Worm (Caenorhabditis elegans): ENCODE measurements around the gene npr-39.

Gene npr-39

DNA sequence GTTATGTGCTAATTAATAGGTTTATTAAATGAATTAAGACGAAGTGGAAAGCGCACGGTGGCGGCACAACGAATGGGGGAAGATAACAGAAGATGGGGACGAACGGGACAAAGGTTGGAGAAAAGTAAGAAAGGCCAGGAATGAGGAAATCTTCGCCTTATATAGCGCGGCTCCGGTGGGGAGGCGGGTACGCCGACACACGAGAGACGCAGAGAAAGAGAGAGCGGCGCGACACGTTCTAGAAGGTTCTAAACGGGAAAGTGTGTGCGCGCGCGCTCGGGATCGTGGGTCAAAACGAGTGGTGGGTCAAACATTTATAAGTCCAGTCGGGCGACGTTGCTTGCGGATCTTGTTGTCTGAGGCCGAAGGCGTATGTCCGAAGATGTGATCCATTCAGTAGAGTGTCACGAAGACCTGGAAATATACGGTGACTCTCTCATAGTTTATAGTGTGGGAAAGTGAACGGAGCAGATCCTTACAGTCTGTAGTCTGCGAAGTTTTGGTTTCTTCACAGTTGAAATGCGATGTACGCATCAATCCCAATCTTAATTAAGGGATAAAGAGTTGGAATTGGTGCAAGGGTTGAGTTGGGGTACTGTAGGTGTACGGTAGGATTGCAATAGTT, 17.6 kb upstream of the npr-39 start (continued):
- TF ChIP-seq hsf-1 (GFP tag; IDR thresholded peaks at IDR 0.05) = peak; percentile 99
- peak; percentile 49; the same call in 1 of the 2 replicates for TF ChIP-seq let-526 (GFP tag; IDR thresholded peaks at IDR 0.05)
- peak; percentile 43 for TF ChIP-seq ceh-91 (GFP tag; IDR thresholded peaks at IDR 0.05)
- peak; percentile 13; the same call in 1 of the 2 replicates for TF ChIP-seq ceh-100 (GFP tag; IDR thresholded peaks at IDR 0.05)
- peak; percentile 79 for TF ChIP-seq hmg-1.2 (GFP tag; IDR thresholded peaks at IDR 0.05)
- TF ChIP-seq Y95B8A.8 (GFP tag; IDR thresholded peaks at IDR 0.05) = peak; percentile 60; the same call in 1 of the 2 replicates
- peak; percentile 84 for TF ChIP-seq K11D2.4 (GFP tag; IDR thresholded peaks at IDR 0.05)
- TF ChIP-seq nfyb-1 (GFP tag; IDR thresholded peaks at IDR 0.05) = 0 out of 2 replicates have a peak, but pooled peaks have one; percentile 59
- peak; percentile 70 for TF ChIP-seq D2030.7 (GFP tag; IDR thresholded peaks at IDR 0.05)
- peak; percentile 66; the same call in 1 of the 2 replicates for TF ChIP-seq ekl-4 (GFP tag; IDR thresholded peaks at IDR 0.05)
- TF ChIP-seq F33H1.4 (GFP tag; IDR thresholded peaks at IDR 0.05) = peak; percentile 51
- TF ChIP-seq attf-6 (GFP tag; IDR thresholded peaks at IDR 0.05) = peak; percentile 23; the same call in 1 of the 2 replicates
- peak; percentile 63; the same call in 1 of the 2 replicates for TF ChIP-seq egl-44 (GFP tag; IDR thresholded peaks at IDR 0.05)

DNA sequence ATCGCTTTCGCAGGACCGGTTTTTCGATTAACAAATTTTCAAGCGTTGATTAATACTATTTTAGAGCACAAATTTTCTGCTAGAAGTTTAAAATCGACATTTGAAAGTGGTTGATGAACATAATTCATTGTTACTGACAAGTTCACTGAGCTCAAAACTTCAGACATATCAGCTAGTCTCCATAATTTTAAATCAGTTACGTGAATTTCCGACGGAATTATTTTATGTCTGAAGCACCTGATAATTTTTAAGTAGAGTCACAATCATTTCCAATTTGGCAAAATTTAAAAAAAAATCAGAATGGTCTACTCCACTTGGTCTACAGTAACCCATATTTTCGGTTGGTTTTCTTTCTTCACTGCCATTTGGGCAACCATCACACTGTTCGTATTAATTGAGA, 15.0 kb upstream of the npr-39 start, which contains the start of gene str-118:
Gene str-118, plus strand, starts transcription at position 301 of the 400 bp plus-strand sequence.
- no peak for TF ChIP-seq Y56A3A.18 (GFP tag; IDR thresholded peaks at IDR 0.05)
- TF ChIP-seq ccch-3 (GFP tag; optimal IDR thresholded peaks at IDR 0.05) = no peak
- no peak for TF ChIP-seq cebp-1 (GFP tag; IDR thresholded peaks at IDR 0.05)
- no peak for TF ChIP-seq cebp-1 (tag; optimal IDR thresholded peaks at IDR 0.05)
- TF ChIP-seq repo-1 (tag; optimal IDR thresholded peaks at IDR 0.05) = no peak
- no peak for TF ChIP-seq C17E4.6 (GFP tag; IDR thresholded peaks at IDR 0.05)
- TF ChIP-seq T26A5.8 (tag; optimal IDR thresholded peaks at IDR 0.05) = no peak
- no peak for TF ChIP-seq lin-40 (tag; optimal IDR thresholded peaks at IDR 0.05)
- no peak for TF ChIP-seq Y95B8A.8 (GFP tag; IDR thresholded peaks at IDR 0.05)
- TF ChIP-seq F33H1.4 (GFP tag; IDR thresholded peaks at IDR 0.05) = no peak
- TF ChIP-seq bed-2 (GFP tag; IDR thresholded peaks at IDR 0.05) = no peak
- no peak for TF ChIP-seq egl-44 (GFP tag; IDR thresholded peaks at IDR 0.05)
- TF ChIP-seq ztf-18 (tag; optimal IDR thresholded peaks at IDR 0.05) = no peak
- TF ChIP-seq nhr-80 (tag; optimal IDR thresholded peaks at IDR 0.05) = no peak
- TF ChIP-seq ceh-79 (tag; optimal IDR thresholded peaks at IDR 0.05) = no peak

DNA sequence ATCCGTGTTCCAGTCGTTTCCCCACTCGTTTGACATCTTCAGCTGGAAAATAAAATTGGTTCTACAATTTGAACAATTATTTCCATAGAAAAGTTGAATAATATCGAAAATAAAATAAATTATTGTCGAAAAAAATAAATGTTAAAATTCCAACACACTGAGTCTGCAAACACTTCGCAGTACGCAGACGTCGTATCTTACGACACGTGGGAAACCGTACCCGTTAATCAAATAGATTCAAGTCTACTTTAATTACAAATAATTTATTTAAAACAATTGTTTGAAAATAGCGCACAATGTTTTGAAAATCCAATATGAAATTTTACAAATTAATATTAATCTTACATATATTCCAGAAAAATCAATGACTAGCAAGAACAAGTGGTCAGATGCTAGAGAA, 12.0 kb upstream of the npr-39 start, which contains the start of gene yif-1:
Gene yif-1, minus strand, starts transcription at position 42 of the 400 bp plus-strand sequence.
- TF ChIP-seq efl-1 (GFP tag; optimal IDR thresholded peaks at IDR 0.05) (peak; percentile 36), lsl-1 (GFP tag; optimal IDR thresholded peaks at IDR 0.05) (peak; percentile 72), xnd-1 (tag; optimal IDR thresholded peaks at IDR 0.05) (peak; percentile 48), B0035.1 (tag; optimal IDR thresholded peaks at IDR 0.05) (no peak), madf-8 (GFP tag; conservative IDR thresholded peaks at IDR 0.05) (peak; percentile 85), cebp-2 (GFP tag; IDR thresholded peaks at IDR 0.05) (no peak), him-1 (tag; optimal IDR thresholded peaks at IDR 0.05) (no peak)

DNA sequence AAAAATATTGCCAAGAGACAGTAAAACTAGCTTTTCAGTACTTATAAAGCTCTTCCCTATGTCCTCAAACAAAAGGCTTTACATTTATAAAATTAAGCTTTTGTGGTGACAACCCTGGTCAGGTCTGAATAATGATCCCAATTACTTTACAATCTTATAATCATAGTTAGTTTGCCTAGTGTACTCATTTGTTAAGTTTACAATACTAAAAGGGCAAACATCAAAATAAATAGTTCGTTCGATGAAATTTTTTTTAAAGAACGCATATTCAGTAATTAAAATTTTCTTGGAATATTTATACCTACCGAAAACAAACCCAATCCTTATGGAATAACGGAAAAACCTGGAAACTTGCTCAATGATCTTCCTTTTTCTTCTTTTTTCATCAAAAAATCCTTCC, 8.1 kb upstream of the npr-39 start:
- TF ChIP-seq hmg-1.2 (GFP tag; IDR thresholded peaks at IDR 0.05) (no peak), tlf-1 (GFP tag; optimal IDR thresholded peaks at IDR 0.05) (no peak), tbx-9 (tag; optimal IDR thresholded peaks at IDR 0.05; ENCODE audit: borderline replicate concordance) (no peak), xnd-1 (tag; optimal IDR thresholded peaks at IDR 0.05) (no peak), lin-40 (tag; optimal IDR thresholded peaks at IDR 0.05) (no peak), atf-7 (tag; optimal IDR thresholded peaks at IDR 0.05) (no peak), Y67H2A.10 (GFP tag; conservative IDR thresholded peaks at IDR 0.05) (no peak), ets-4 (GFP tag; optimal IDR thresholded peaks at IDR 0.05) (no peak), K11D2.4 (GFP tag; IDR thresholded peaks at IDR 0.05) (no peak), lsl-1 (GFP tag; optimal IDR thresholded peaks at IDR 0.05) (no peak)

Data from whole organism, young adult.